Fruit fly (Drosophila melanogaster): ENCODE measurements around the gene Wnk.

The Wnk gene

dm6 chr3L:21568848-21569372 is 14.2 kb upstream of the Wnk start, which contains the start of the genes CRIF and SMC5 (continued):
- TF ChIP-seq cwo (GFP tag; optimal IDR thresholded peaks at IDR 0.05) (no peak), esg (GFP tag; conservative IDR thresholded peaks at IDR 0.05) (peak; percentile 48), CG14965 (GFP tag; optimal IDR thresholded peaks at IDR 0.05; ENCODE audit: borderline replicate concordance) (no peak), Antp (GFP tag; optimal IDR thresholded peaks at IDR 0.05) (peak; percentile 36), chif (GFP tag; optimal IDR thresholded peaks at IDR 0.05) (peak; percentile 51 to 70), Mes4 (GFP tag; optimal IDR thresholded peaks at IDR 0.05) (no peak), Hey (tag; optimal IDR thresholded peaks at IDR 0.05) (no peak), CG1233 (GFP tag; optimal IDR thresholded peaks at IDR 0.05) (no peak), Hmr (GFP tag; optimal IDR thresholded peaks at IDR 0.05) (no peak), jing (GFP tag; optimal IDR thresholded peaks at IDR 0.05) (no peak), pan (optimal IDR thresholded peaks at IDR 0.05) (no peak), pan (GFP tag; optimal IDR thresholded peaks at IDR 0.05 in 1 of 2, IDR thresholded peaks at IDR 0.05 in 1 of 2) (peak in 1 of 2 experiments; percentile 53), dimm (GFP tag; IDR thresholded peaks at IDR 0.05) (no peak), CG2678 (tag; optimal IDR thresholded peaks at IDR 0.05) (no peak), klu (GFP tag; IDR thresholded peaks at IDR 0.05) (no peak; the same call in 1 of the 2 replicates), sug (tag; optimal IDR thresholded peaks at IDR 0.05) (peak; percentile 76), unpg (GFP tag; optimal IDR thresholded peaks at IDR 0.05) (peak; percentile 58), Stat92E (GFP tag; optimal IDR thresholded peaks at IDR 0.05) (peak in 1 of 3 experiments; percentile 72), Chrac-16 (GFP tag; optimal IDR thresholded peaks at IDR 0.05) (peak; percentile 68), CG4617 (GFP tag; optimal IDR thresholded peaks at IDR 0.05; ENCODE audit: borderline replicate concordance) (peak; percentile 68), CG15696 (tag; optimal IDR thresholded peaks at IDR 0.05) (peak; percentile 67), CG1024 (GFP tag; IDR thresholded peaks at IDR 0.05) (no peak), CG15479 (GFP tag; optimal IDR thresholded peaks at IDR 0.05) (no peak), MESR4 (GFP tag; optimal IDR thresholded peaks at IDR 0.05) (no peak), CG11085 (GFP tag; IDR thresholded peaks at IDR 0.05) (no peak), slp2 (GFP tag; optimal IDR thresholded peaks at IDR 0.05) (peak; percentile 68), E2f1 (GFP tag; IDR thresholded peaks at IDR 0.05) (peak; percentile 44; the same call in 1 of the 2 replicates), Med (GFP tag) (peak; percentile 93), D (optimal IDR thresholded peaks at IDR 0.05) (no peak), D (GFP tag; optimal IDR thresholded peaks at IDR 0.05) (peak; percentile 26), PHDP (tag; optimal IDR thresholded peaks at IDR 0.05) (no peak), HmgD (GFP tag; optimal IDR thresholded peaks at IDR 0.05) (peak; percentile 40), exex (tag; optimal IDR thresholded peaks at IDR 0.05) (peak; percentile 47), D19A (tag; optimal IDR thresholded peaks at IDR 0.05) (peak; percentile 23), bowl (GFP tag; IDR thresholded peaks at IDR 0.05) (no peak), sqz (GFP tag; optimal IDR thresholded peaks at IDR 0.05) (no peak), B-H1 (GFP tag; IDR thresholded peaks at IDR 0.05) (peak; percentile 49; the same call in 1 of the 3 replicates), CG12219 (GFP tag; optimal IDR thresholded peaks at IDR 0.05) (no peak), CG14860 (GFP tag; IDR thresholded peaks at IDR 0.05; ENCODE audit: partially characterized antibody) (no peak), CkIIα-i1 (GFP tag; IDR thresholded peaks at IDR 0.05) (no peak), TFAM (GFP tag; optimal IDR thresholded peaks at IDR 0.05) (no peak), CG16813 (GFP tag; IDR thresholded peaks at IDR 0.05; ENCODE audit: partially characterized antibody) (0 out of 3 replicates have a peak, but pooled peaks have one; percentile 30), Dll (GFP tag; IDR thresholded peaks at IDR 0.05; ENCODE audit: partially characterized antibody) (0 out of 4 replicates have a peak, but pooled peaks have one; percentile 51), CG8944 (GFP tag; optimal IDR thresholded peaks at IDR 0.05) (peak; percentile 60), seq (GFP tag; IDR thresholded peaks at IDR 0.05) (no peak), ATbp (GFP tag; optimal IDR thresholded peaks at IDR 0.05) (no peak), vfl (GFP tag; optimal IDR thresholded peaks at IDR 0.05) (peak; percentile 46), jumu (GFP tag; optimal IDR thresholded peaks at IDR 0.05) (peak; percentile 50), CHES-1-like (GFP tag; optimal IDR thresholded peaks at IDR 0.05) (peak; percentile 65), Ets65A (GFP tag) (no peak)
